Worm (Caenorhabditis elegans) whole organism, mixed stage, embryonic: ENCODE data around the gene Y54H5A.2.

Experiments used
- ceh-83 ChIP-seq: fragments of 200-800 bp; sonication (Bioruptor generic); optimal IDR thresholded peaks from 2 replicates; lab custom pipeline; 2018; ENCODE audit warnings: mild to moderate bottlenecking, missing genetic modification characterization, missing compliant biosample characterization
- lsy-2 ChIP-seq: fragments of 150-350 bp; optimal IDR thresholded peaks from 2 replicates; lab custom pipeline; 2014; ENCODE audit warnings: missing biosample characterization, missing genetic modification characterization
- mls-2 ChIP-seq: sonication (generic microtip); optimal IDR thresholded peaks from 2 replicates; lab custom pipeline; 2016; ENCODE audit warnings: mild to moderate bottlenecking, missing genetic modification characterization, moderate library complexity, missing compliant biosample characterization
- nhr-12 ChIP-seq: fragments of 150-350 bp; optimal IDR thresholded peaks from 2 replicates; lab custom pipeline; 2014; ENCODE audit warnings: missing biosample characterization, missing genetic modification characterization
- nhr-237 ChIP-seq: fragments of 150-350 bp; optimal IDR thresholded peaks from 2 replicates; lab custom pipeline; 2014; ENCODE audit warnings: missing biosample characterization, missing genetic modification characterization
- nhr-28 ChIP-seq: fragments of 150-350 bp; optimal IDR thresholded peaks from 2 replicates; lab custom pipeline; 2014; ENCODE audit warnings: missing biosample characterization, missing genetic modification characterization
- pha-4 ChIP-seq: fragments of 150-350 bp; optimal IDR thresholded peaks from 2 replicates; lab custom pipeline; 2018; ENCODE audit warnings: missing biosample characterization, missing genetic modification reagents, missing genetic modification characterization
- sem-2 ChIP-seq: fragments of 200-800 bp; sonication (Bioruptor generic); optimal IDR thresholded peaks from 2 replicates; lab custom pipeline; 2018; ENCODE audit warnings: mild to moderate bottlenecking, missing genetic modification characterization, missing compliant biosample characterization
- unc-62 ChIP-seq: fragments of 150-350 bp; optimal IDR thresholded peaks from 2 replicates; lab custom pipeline; 2014; ENCODE audit warnings: missing biosample characterization, missing genetic modification reagents, missing genetic modification characterization
- ztf-11 ChIP-seq: fragments of 150-350 bp; optimal IDR thresholded peaks from 2 replicates; lab custom pipeline; 2014; ENCODE audit warnings: missing biosample characterization, missing genetic modification characterization

DNA sequence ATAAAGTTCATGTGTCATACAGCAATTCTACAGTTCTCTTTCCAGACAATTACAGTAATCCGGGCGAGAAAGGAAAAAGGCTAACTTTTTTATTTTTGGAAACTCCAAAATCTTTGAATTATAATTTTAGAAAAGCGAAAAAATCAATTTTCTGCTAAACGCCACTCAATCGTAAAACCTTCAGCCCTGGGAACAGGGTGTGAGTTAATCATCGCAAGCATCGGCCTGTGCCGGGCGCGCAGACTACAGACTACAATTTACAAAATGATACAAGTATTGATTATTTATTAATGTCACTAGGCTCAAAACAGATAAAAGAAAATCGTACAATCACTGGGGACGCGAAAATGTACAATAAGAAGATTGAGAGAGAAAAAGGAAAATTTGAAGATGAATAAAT is 18.7 kb downstream of the Y54H5A.2 start:
- TF ChIP-seq sem-2 (no peak), nhr-12 (tag; lab: Kevin White, UChicago) (no peak), ztf-11 (tag; lab: Kevin White, UChicago) (no peak), pha-4 (tag; lab: Kevin White, UChicago) (no peak), unc-62 (GFP tag; lab: Kevin White, UChicago) (no peak), nhr-237 (tag; lab: Kevin White, UChicago) (no peak), nhr-28 (no peak), mls-2 (tag; lab: Kevin White, UChicago) (no peak), lsy-2 (tag; lab: Kevin White, UChicago) (no peak), ceh-83 (GFP tag; lab: Kevin White, UChicago) (no peak)
